Fruit fly (Drosophila melanogaster): ENCODE results near the gene FMRFaR.
A peak's percentile ranks its signal among the peaks of the same experiment; 100 is the strongest.

The FMRFaR gene

dm6 chr3L:3037822-3038563 lies 36.5 kb downstream of the FMRFaR start (continued):
- TF ChIP-seq sd (tag; optimal IDR thresholded peaks at IDR 0.05): peak; percentile 29
- TF ChIP-seq Rfx (GFP tag; IDR thresholded peaks at IDR 0.05): peak; percentile 32; the same call in 1 of the 2 replicates
- TF ChIP-seq CG11085 (GFP tag; IDR thresholded peaks at IDR 0.05): no peak
- TF ChIP-seq B-H2 (GFP tag; optimal IDR thresholded peaks at IDR 0.05): no peak
- TF ChIP-seq sim (GFP tag; IDR thresholded peaks at IDR 0.05): no peak
- TF ChIP-seq gcm (GFP tag; optimal IDR thresholded peaks at IDR 0.05): peak; percentile 23
- no peak for TF ChIP-seq CG14014 (GFP tag; IDR thresholded peaks at IDR 0.05)
- no peak for TF ChIP-seq Hand (GFP tag; optimal IDR thresholded peaks at IDR 0.05)
- TF ChIP-seq CG5180 (GFP tag; optimal IDR thresholded peaks at IDR 0.05): peak; percentile 94
- peak; percentile 61 for TF ChIP-seq kni (GFP tag; optimal IDR thresholded peaks at IDR 0.05)
- no peak for TF ChIP-seq Fer2 (tag; optimal IDR thresholded peaks at IDR 0.05)
- peak; percentile 5 for TF ChIP-seq shn (GFP tag; optimal IDR thresholded peaks at IDR 0.05)
- TF ChIP-seq CG42726 (GFP tag; IDR thresholded peaks at IDR 0.05; ENCODE audit: partially characterized antibody): no peak
- no peak for TF ChIP-seq CG8944 (GFP tag; optimal IDR thresholded peaks at IDR 0.05)
- TF ChIP-seq CG3847 (GFP tag; IDR thresholded peaks at IDR 0.05): no peak
- TF ChIP-seq maf-S (GFP tag; optimal IDR thresholded peaks at IDR 0.05): no peak
- TF ChIP-seq CG4707 (GFP tag; optimal IDR thresholded peaks at IDR 0.05): no peak
- peak; percentile 27 for TF ChIP-seq Nf-YC (tag; optimal IDR thresholded peaks at IDR 0.05)
- 0 out of 3 replicates have a peak, but pooled peaks have one; percentile 25 for TF ChIP-seq CG34224 (GFP tag; IDR thresholded peaks at IDR 0.05; ENCODE audit: partially characterized antibody)
- TF ChIP-seq al (GFP tag; IDR thresholded peaks at IDR 0.05): no peak
- TF ChIP-seq btn (GFP tag; optimal IDR thresholded peaks at IDR 0.05): no peak
- peak in 1 of 3 experiments; percentile 60 for TF ChIP-seq Stat92E (GFP tag; optimal IDR thresholded peaks at IDR 0.05)
- TF ChIP-seq dmrt11E (tag; optimal IDR thresholded peaks at IDR 0.05): no peak
- no peak for TF ChIP-seq CG12071 (GFP tag; optimal IDR thresholded peaks at IDR 0.05)
- TF ChIP-seq gce (GFP tag; IDR thresholded peaks at IDR 0.05): peak; percentile 18; the same call in 1 of the 3 replicates
- TF ChIP-seq HLH54F (GFP tag; optimal IDR thresholded peaks at IDR 0.05): no peak
- peak; percentile 34 for TF ChIP-seq Jarid2 (GFP tag; optimal IDR thresholded peaks at IDR 0.05)
- TF ChIP-seq CG5245 (GFP tag; optimal IDR thresholded peaks at IDR 0.05): no peak
- peak; percentile 99 for TF ChIP-seq CG15479 (GFP tag; optimal IDR thresholded peaks at IDR 0.05)
- TF ChIP-seq CG18599 (GFP tag; optimal IDR thresholded peaks at IDR 0.05): peak; percentile 12
- no peak for TF ChIP-seq Myb (GFP tag; optimal IDR thresholded peaks at IDR 0.05)
- TF ChIP-seq zen (tag; optimal IDR thresholded peaks at IDR 0.05): peak; percentile 52
- peak; percentile 84 for TF ChIP-seq sens (GFP tag)
- no peak for TF ChIP-seq CG15011 (GFP tag; optimal IDR thresholded peaks at IDR 0.05)
- TF ChIP-seq vvl (GFP tag; IDR thresholded peaks at IDR 0.05): peak; percentile 50; the same call in 1 of the 2 replicates
- TF ChIP-seq CG1233 (GFP tag; optimal IDR thresholded peaks at IDR 0.05): no peak
- TF ChIP-seq kay (GFP tag; optimal IDR thresholded peaks at IDR 0.05): no peak
- TF ChIP-seq CG31224 (GFP tag; IDR thresholded peaks at IDR 0.05): peak; percentile 93
- TF ChIP-seq NFAT (GFP tag; IDR thresholded peaks at IDR 0.05): no peak
- TF ChIP-seq CG17385 (GFP tag; optimal IDR thresholded peaks at IDR 0.05): peak; percentile 4
- TF ChIP-seq Med (GFP tag): peak; percentile 85
- TF ChIP-seq bowl (GFP tag; IDR thresholded peaks at IDR 0.05): peak; percentile 75; the same call in 1 of the 2 replicates
- TF ChIP-seq HLH3B (GFP tag; IDR thresholded peaks at IDR 0.05): 0 out of 2 replicates have a peak, but pooled peaks have one; percentile 26
- peak; percentile 60; the same call in 1 of the 3 replicates for TF ChIP-seq so (GFP tag; IDR thresholded peaks at IDR 0.05)
- peak; percentile 68; the same call in 1 of the 3 replicates for TF ChIP-seq CG34422 (GFP tag; IDR thresholded peaks at IDR 0.05)
- TF ChIP-seq ab (GFP tag; optimal IDR thresholded peaks at IDR 0.05): no peak
- peak; percentile 48; the same call in 1 of the 2 replicates for TF ChIP-seq crol (GFP tag; IDR thresholded peaks at IDR 0.05)
- no peak for TF ChIP-seq toy (GFP tag; IDR thresholded peaks at IDR 0.05)
- TF ChIP-seq CG8765 (GFP tag; IDR thresholded peaks at IDR 0.05): peak; percentile 97
